Fruit fly (Drosophila melanogaster) whole organism, embryonic: ENCODE results near the gene Arc42.

Experiments
- CG10209 ChIP-seq: fragments of 200-800 bp; sonication (Bioruptor generic); optimal IDR thresholded peaks from 3 replicates; lab custom pipeline; 2017; ENCODE audit warnings: missing biosample characterization, mild to moderate bottlenecking, missing genetic modification characterization, missing genetic modification reagents
- CG10431 ChIP-seq: fragments of 200-800 bp; sonication (Bioruptor generic); optimal IDR thresholded peaks from 3 replicates; lab custom pipeline; 2018; ENCODE audit warnings: missing biosample characterization, mild to moderate bottlenecking, missing genetic modification characterization
- CG10654 ChIP-seq: fragments of 200-800 bp; sonication (Bioruptor generic); optimal IDR thresholded peaks from 2 replicates; lab custom pipeline; 2016; ENCODE audit warnings: missing biosample characterization, missing genetic modification characterization
- CG11696 ChIP-seq: fragments of 200-800 bp; sonication (Bioruptor generic); IDR thresholded peaks from 2 replicates; pipeline ENCODE4 v1.3.6; 2022; ENCODE audit warnings: missing biosample characterization, missing genetic modification characterization
- CG13775 ChIP-seq: fragments of 200-800 bp; sonication (Bioruptor generic); optimal IDR thresholded peaks from 3 replicates; lab custom pipeline; 2017; ENCODE audit warnings: missing biosample characterization, mild to moderate bottlenecking, missing genetic modification characterization
- CG14014 ChIP-seq: fragments of 200-800 bp; sonication (Bioruptor generic); IDR thresholded peaks from 2 replicates; pipeline ENCODE4 v1.3.6; 2022; ENCODE audit warnings: missing biosample characterization, missing genetic modification characterization
- CG14050 ChIP-seq: fragments of 200-800 bp; sonication (Bioruptor generic); IDR thresholded peaks from 3 replicates; pipeline ENCODE4 v1.3.6; 2022; ENCODE audit warnings: missing biosample characterization, missing genetic modification characterization
- CG16815 ChIP-seq: fragments of 200-800 bp; sonication (Bioruptor generic); optimal IDR thresholded peaks from 3 replicates; lab custom pipeline; 2017; ENCODE audit warnings: missing biosample characterization, mild to moderate bottlenecking, missing genetic modification characterization
- CG2129 ChIP-seq: fragments of 200-800 bp; sonication (Bioruptor generic); IDR thresholded peaks from 2 replicates; pipeline ENCODE4 v1.3.6; 2022; ENCODE audit warnings: missing biosample characterization, missing genetic modification characterization; ENCODE audit not compliant: partially characterized antibody
- CG31388 ChIP-seq: fragments of 200-800 bp; sonication (Bioruptor generic); optimal IDR thresholded peaks from 2 replicates; lab custom pipeline; 2016; ENCODE audit warnings: missing biosample characterization, missing genetic modification characterization
- CG33213 ChIP-seq: fragments of 200-800 bp; sonication (Bioruptor generic); optimal IDR thresholded peaks from 3 replicates; lab custom pipeline; 2016; ENCODE audit warnings: missing biosample characterization, missing genetic modification characterization
- CG3407 ChIP-seq: fragments of 200-800 bp; sonication (Bioruptor generic); optimal IDR thresholded peaks from 2 replicates; lab custom pipeline; 2018; ENCODE audit warnings: missing biosample characterization, mild to moderate bottlenecking, missing genetic modification characterization
- CG4360 ChIP-seq: fragments of 200-800 bp; sonication (Bioruptor generic); IDR thresholded peaks from 2 replicates; pipeline ENCODE4 v1.3.6; 2022; ENCODE audit warnings: missing biosample characterization, missing genetic modification characterization
- CG6175 ChIP-seq: fragments of 200-800 bp; sonication (Bioruptor generic); IDR thresholded peaks from 3 replicates; pipeline ENCODE4 v1.3.6; 2022; ENCODE audit warnings: missing biosample characterization, missing genetic modification characterization
- CG7745 ChIP-seq: fragments of 200-800 bp; sonication (Bioruptor generic); optimal IDR thresholded peaks from 2 replicates; lab custom pipeline; 2018; ENCODE audit warnings: missing biosample characterization, mild to moderate bottlenecking, missing genetic modification characterization, moderate library complexity
- CG7928 ChIP-seq: fragments of 200-800 bp; sonication (Bioruptor generic); optimal IDR thresholded peaks from 2 replicates; lab custom pipeline; 2017; ENCODE audit warnings: missing biosample characterization, mild to moderate bottlenecking, missing genetic modification characterization
- CG8388 ChIP-seq: fragments of 200-800 bp; sonication (Bioruptor generic); optimal IDR thresholded peaks from 2 replicates; lab custom pipeline; 2019; ENCODE audit warnings: missing biosample characterization, mild to moderate bottlenecking, missing genetic modification characterization, moderate library complexity
- CG9437 ChIP-seq: fragments of 200-800 bp; sonication (Bioruptor generic); optimal IDR thresholded peaks from 2 replicates; lab custom pipeline; 2018; ENCODE audit warnings: missing biosample characterization, mild to moderate bottlenecking, missing genetic modification characterization
- Dek ChIP-seq: fragments of 200-800 bp; sonication (Bioruptor generic); optimal IDR thresholded peaks from 3 replicates; lab custom pipeline; 2019; ENCODE audit warnings: missing biosample characterization, mild to moderate bottlenecking, missing genetic modification characterization, moderate library complexity
- Ets65A ChIP-seq: fragments of 200-800 bp; sonication (Bioruptor generic); peaks from one replicate; lab custom pipeline; 2016; ENCODE audit warnings: missing biosample characterization, missing genetic modification characterization
- GATAe ChIP-seq: fragments of 200-800 bp; sonication (Bioruptor generic); conservative IDR thresholded peaks from 2 replicates; pipeline ENCODE4 v1.3.6; 2022; ENCODE audit warnings: missing biosample characterization, missing genetic modification characterization
- HLH3B ChIP-seq: fragments of 200-800 bp; sonication (Bioruptor generic); IDR thresholded peaks from 2 replicates; pipeline ENCODE4 v1.3.6; 2022; ENCODE audit warnings: missing biosample characterization, missing genetic modification characterization
- MESR4 ChIP-seq: fragments of 200-800 bp; sonication (Bioruptor generic); optimal IDR thresholded peaks from 2 replicates; lab custom pipeline; 2018; ENCODE audit warnings: missing biosample characterization, mild to moderate bottlenecking, missing genetic modification characterization, moderate library complexity
- Max ChIP-seq: fragments of 200-800 bp; sonication (Bioruptor generic); optimal IDR thresholded peaks from 2 replicates; lab custom pipeline; 2016; ENCODE audit warnings: missing biosample characterization, mild to moderate bottlenecking, missing genetic modification characterization
- Med ChIP-seq: fragments of 200-800 bp; sonication (Bioruptor generic); peaks from one replicate; lab custom pipeline; 2016; ENCODE audit warnings: missing biosample characterization, missing genetic modification characterization, mild to moderate bottlenecking, inconsistent platforms, moderate library complexity
- Mes4 ChIP-seq: fragments of 200-800 bp; sonication (Bioruptor generic); optimal IDR thresholded peaks from 2 replicates; lab custom pipeline; 2016; ENCODE audit warnings: missing biosample characterization, missing genetic modification characterization
- Mrtf ChIP-seq: fragments of 200-800 bp; sonication (Bioruptor generic); IDR thresholded peaks from 3 replicates; pipeline ENCODE4 v1.3.6; 2022; ENCODE audit warnings: missing biosample characterization, missing genetic modification characterization
- Optix ChIP-seq: fragments of 200-800 bp; sonication (Bioruptor generic); IDR thresholded peaks from 3 replicates; pipeline ENCODE4 v1.3.6; 2022; ENCODE audit warnings: missing biosample characterization, missing genetic modification characterization
- Ravus ChIP-seq: fragments of 200-800 bp; sonication (Bioruptor generic); IDR thresholded peaks from 2 replicates; pipeline ENCODE4 v1.3.6; 2022; ENCODE audit warnings: missing biosample characterization, missing genetic modification characterization
- YL-1 ChIP-seq: fragments of 200-800 bp; sonication (Bioruptor generic); optimal IDR thresholded peaks from 3 replicates; lab custom pipeline; 2017; ENCODE audit warnings: missing biosample characterization, mild to moderate bottlenecking, missing genetic modification characterization
- al ChIP-seq: fragments of 200-800 bp; sonication (Bioruptor generic); IDR thresholded peaks from 2 replicates; pipeline ENCODE4 v1.3.6; 2022; ENCODE audit warnings: missing biosample characterization, missing genetic modification characterization
- ara ChIP-seq: fragments of 200-800 bp; sonication (Bioruptor generic); IDR thresholded peaks from 2 replicates; pipeline ENCODE4 v1.3.6; 2022; ENCODE audit warnings: missing biosample characterization, missing genetic modification characterization
- ase ChIP-seq: fragments of 200-800 bp; sonication (Bioruptor generic); IDR thresholded peaks from 3 replicates; pipeline ENCODE4 v1.3.6; 2022; ENCODE audit warnings: missing biosample characterization, missing genetic modification characterization
- cad ChIP-seq: fragments of >200 bp; optimal IDR thresholded peaks from 2 replicates; lab custom pipeline; 2017; ENCODE audit warnings: missing biosample characterization, missing genetic modification characterization
- caup ChIP-seq: fragments of 200-800 bp; sonication (Bioruptor generic); optimal IDR thresholded peaks from 3 replicates; lab custom pipeline; 2017; ENCODE audit warnings: missing biosample characterization, mild to moderate bottlenecking, missing genetic modification characterization, moderate library complexity; ENCODE audit not compliant: severe bottlenecking
- chif ChIP-seq, 2 experiments: fragments of 200-800 bp; sonication (Bioruptor generic); optimal IDR thresholded peaks; 3 replicates each; lab custom pipeline; 2016; ENCODE audit warnings: missing biosample characterization in 2 of 2, missing genetic modification characterization in 2 of 2
- dm ChIP-seq: fragments of 200-800 bp; sonication (Bioruptor generic); optimal IDR thresholded peaks from 3 replicates; lab custom pipeline; 2016; ENCODE audit warnings: missing biosample characterization, missing genetic modification characterization
- gem ChIP-seq: fragments of 200-800 bp; sonication (Bioruptor generic); optimal IDR thresholded peaks from 2 replicates; lab custom pipeline; 2019; ENCODE audit warnings: missing biosample characterization, mild to moderate bottlenecking, missing genetic modification characterization, moderate library complexity
- jing ChIP-seq: fragments of 200-800 bp; sonication (Bioruptor generic); optimal IDR thresholded peaks from 2 replicates; lab custom pipeline; 2018; ENCODE audit warnings: missing biosample characterization, mild to moderate bottlenecking, missing genetic modification characterization
- lmd ChIP-seq: fragments of 200-800 bp; sonication (Bioruptor generic); IDR thresholded peaks from 2 replicates; pipeline ENCODE4 v1.3.6; 2022; ENCODE audit warnings: missing biosample characterization, missing genetic modification characterization
- nmo ChIP-seq: fragments of 200-800 bp; sonication (Bioruptor generic); optimal IDR thresholded peaks from 2 replicates; lab custom pipeline; 2018; ENCODE audit warnings: missing biosample characterization, mild to moderate bottlenecking, missing genetic modification characterization, moderate library complexity
- oc ChIP-seq: fragments of 200-800 bp; sonication (Bioruptor generic); optimal IDR thresholded peaks from 2 replicates; lab custom pipeline; 2018; ENCODE audit warnings: missing biosample characterization, mild to moderate bottlenecking, missing genetic modification characterization, moderate library complexity
- pan ChIP-seq, 4 experiments: fragments of >200 bp in 3 of 4; fragments of 200-800 bp in 1 of 4; sonication (Bioruptor generic) in 1 of 4; optimal IDR thresholded peaks in 3 of 4; IDR thresholded peaks in 1 of 4; 2 replicates each; pipeline versions ENCODE4 v1.3.6 to Lab custom; 2017 to 2022; ENCODE audit warnings: missing biosample characterization in 2 of 4, missing genetic modification characterization in 2 of 4, mixed read lengths in 1 of 4
- ro ChIP-seq: fragments of 200-800 bp; sonication (Bioruptor generic); IDR thresholded peaks from 2 replicates; pipeline ENCODE4 v1.3.6; 2022; ENCODE audit warnings: missing biosample characterization, missing genetic modification characterization
- sc ChIP-seq, 3 experiments: fragments of >200 bp in 2 of 3; fragments of 200-800 bp in 1 of 3; sonication (Bioruptor generic) in 1 of 3; optimal IDR thresholded peaks; 2 replicates in 2 of 3; 3 replicates in 1 of 3; lab custom pipeline; 2017; ENCODE audit warnings: mild to moderate bottlenecking in 1 of 3, missing biosample characterization in 1 of 3, missing genetic modification characterization in 1 of 3, missing genetic modification reagents in 1 of 3
- slp2 ChIP-seq: fragments of 200-800 bp; sonication (Bioruptor generic); optimal IDR thresholded peaks from 2 replicates; lab custom pipeline; 2016; ENCODE audit warnings: missing biosample characterization, missing genetic modification characterization
- tna ChIP-seq: fragments of 200-800 bp; sonication (Bioruptor generic); IDR thresholded peaks from 2 replicates; pipeline ENCODE4 v1.3.6; 2022; ENCODE audit warnings: missing biosample characterization, missing genetic modification characterization; ENCODE audit not compliant: partially characterized antibody
- vfl ChIP-seq: fragments of 200-800 bp; sonication (Bioruptor generic); optimal IDR thresholded peaks from 2 replicates; lab custom pipeline; 2016; ENCODE audit warnings: missing biosample characterization, missing genetic modification characterization
- z ChIP-seq: fragments of 200-800 bp; sonication (Bioruptor generic); IDR thresholded peaks from 3 replicates; pipeline ENCODE4 v1.3.6; 2022; ENCODE audit warnings: missing biosample characterization, missing genetic modification characterization

The Arc42 gene

dm6 chr3R:19847591-19848256 lies 29.8 kb upstream of the Arc42 start (continued):
- no peak for TF ChIP-seq CG7928 (GFP tag; lab: Kevin White, UChicago)
- no peak; the same call in 1 of the 2 replicates for TF ChIP-seq CG4360 (GFP tag; lab: Robert Waterston, UW)
- no peak for TF ChIP-seq CG14050 (GFP tag; lab: Robert Waterston, UW)
- TF ChIP-seq caup (GFP tag; lab: Kevin White, UChicago), result peak; percentile 42
- no peak for TF ChIP-seq sc (optimal IDR thresholded peaks at IDR 0.05; lab: Kevin White, UChicago)
- peak; percentile 12 for TF ChIP-seq sc (GFP tag; optimal IDR thresholded peaks at IDR 0.05; lab: Kevin White, UChicago)
- peak; percentile 42 for TF ChIP-seq CG10431 (GFP tag; lab: Kevin White, UChicago)
- no peak for TF ChIP-seq gem (tag; lab: Kevin White, UChicago)
- peak; percentile 65 for TF ChIP-seq CG10209 (GFP tag; lab: Kevin White, UChicago)
- peak; percentile 37 for TF ChIP-seq Dek (tag; lab: Kevin White, UChicago)
- TF ChIP-seq lmd (GFP tag; lab: Robert Waterston, UW), result no peak
- TF ChIP-seq al (GFP tag; lab: Robert Waterston, UW), result no peak
- TF ChIP-seq z (GFP tag; lab: Robert Waterston, UW), result peak; percentile 64; the same call in 2 of the 3 replicates
- peak; percentile 42; the same call in 1 of the 2 replicates for TF ChIP-seq CG14014 (GFP tag; lab: Robert Waterston, UW)
- no peak for TF ChIP-seq CG2129
- TF ChIP-seq Mrtf (GFP tag; lab: Robert Waterston, UW), result no peak
- TF ChIP-seq GATAe (GFP tag; lab: Robert Waterston, UW), result no peak
- TF ChIP-seq CG8388, result peak; percentile 19
- no peak for TF ChIP-seq CG16815 (GFP tag; lab: Kevin White, UChicago)
- no peak for TF ChIP-seq Optix (GFP tag; lab: Robert Waterston, UW)
- no peak for TF ChIP-seq slp2 (GFP tag; lab: Kevin White, UChicago)
- no peak for TF ChIP-seq ro
- TF ChIP-seq nmo, result no peak
- no peak for TF ChIP-seq CG13775 (GFP tag; lab: Kevin White, UChicago)
- peak; percentile 60 for TF ChIP-seq oc (tag; lab: Kevin White, UChicago)
- peak; percentile 31 for TF ChIP-seq Mes4 (GFP tag; lab: Kevin White, UChicago)
- TF ChIP-seq CG9437, result no peak
- TF ChIP-seq dm (GFP tag; lab: Kevin White, UChicago), result no peak
- no peak for TF ChIP-seq Max (GFP tag; lab: Kevin White, UChicago)
- peak; percentile 8; the same call in 1 of the 2 replicates for TF ChIP-seq ara (GFP tag; lab: Robert Waterston, UW)
- TF ChIP-seq CG11696 (GFP tag; lab: Robert Waterston, UW), result no peak
- TF ChIP-seq Ravus (GFP tag; lab: Robert Waterston, UW), result no peak
- TF ChIP-seq vfl (GFP tag; lab: Kevin White, UChicago), result no peak
- no peak for TF ChIP-seq CG33213 (GFP tag; lab: Kevin White, UChicago)
- TF ChIP-seq Ets65A (GFP tag; lab: Kevin White, UChicago), result no peak
- TF ChIP-seq CG6175 (GFP tag; lab: Robert Waterston, UW), result no peak; the same call in 2 of the 3 replicates
- TF ChIP-seq tna, result no peak
- no peak for TF ChIP-seq CG7745 (tag; lab: Kevin White, UChicago)
- TF ChIP-seq pan (optimal IDR thresholded peaks at IDR 0.05; lab: Kevin White, UChicago), result no peak
- peak in 1 of 2 experiments; percentile 40 for TF ChIP-seq pan (GFP tag; optimal IDR thresholded peaks at IDR 0.05 in 1 of 2, IDR thresholded peaks at IDR 0.05 in 1 of 2)
- TF ChIP-seq CG3407 (GFP tag; lab: Kevin White, UChicago), result peak; percentile 59
- TF ChIP-seq jing, result no peak
- TF ChIP-seq chif (GFP tag; optimal IDR thresholded peaks at IDR 0.05; lab: Kevin White, UChicago), result no peak
- TF ChIP-seq CG10654 (GFP tag; lab: Kevin White, UChicago), result no peak
- TF ChIP-seq Med (GFP tag; lab: Kevin White, UChicago), result peak; percentile 19
- no peak for TF ChIP-seq MESR4 (GFP tag; lab: Kevin White, UChicago)
- TF ChIP-seq cad (GFP tag; lab: Kevin White, UChicago), result no peak
- no peak for TF ChIP-seq CG31388 (GFP tag; lab: Kevin White, UChicago)
- peak; percentile 53 for TF ChIP-seq YL-1
- no peak for TF ChIP-seq ase (GFP tag; lab: Robert Waterston, UW)
- peak; percentile 57; the same call in 1 of the 2 replicates for TF ChIP-seq HLH3B (GFP tag; lab: Robert Waterston, UW)
